Worm (Caenorhabditis elegans) whole organism, midembryonic: Measurements from ENCODE around the gene klp-7.
A peak's percentile ranks its signal among the peaks of the same experiment; 100 is the strongest.

Experiments used
- T22C8.4 ChIP-seq: fragments of 200-800 bp; sonication (Bioruptor generic); IDR thresholded peaks from 2 replicates; pipeline ENCODE4 v1.3.6; 2022; ENCODE audit warnings: missing genetic modification characterization, missing compliant biosample characterization
- flt-1 ChIP-seq: fragments of 200-800 bp; sonication (Bioruptor generic); IDR thresholded peaks from 2 replicates; pipeline ENCODE4 v1.3.6; 2022; ENCODE audit warnings: missing genetic modification characterization, missing compliant biosample characterization
- klf-2 ChIP-seq: fragments of 200-800 bp; sonication (Bioruptor generic); conservative IDR thresholded peaks from 2 replicates; pipeline ENCODE4 v1.3.6; 2022; ENCODE audit warnings: missing genetic modification reagents, missing genetic modification characterization, missing compliant biosample characterization
- med-1 ChIP-seq: sonication (generic microtip); optimal IDR thresholded peaks from 2 replicates; lab custom pipeline; 2017; ENCODE audit warnings: missing genetic modification characterization, mild to moderate bottlenecking, missing compliant biosample characterization, antibody characterized with exemption, missing genetic modification reagents; ENCODE audit not compliant: insufficient read depth
- ztf-23 ChIP-seq: fragments of 200-800 bp; sonication (Bioruptor generic); IDR thresholded peaks from 2 replicates; pipeline ENCODE4 v1.3.6; 2022; ENCODE audit warnings: missing genetic modification reagents, missing genetic modification characterization, missing compliant biosample characterization
- ztf-29 ChIP-seq: fragments of 200-800 bp; sonication (Bioruptor generic); IDR thresholded peaks from 2 replicates; pipeline ENCODE4 v1.3.6; 2022; ENCODE audit warnings: missing genetic modification reagents, missing genetic modification characterization, missing compliant biosample characterization

ce11 chrIII:10810837-10811814 lies 5.4 kb downstream of the klp-7 start:
- TF ChIP-seq ztf-23 (GFP tag; lab: Robert Waterston, UW) (peak; percentile 60; the same call in 1 of the 2 replicates), klf-2 (GFP tag; lab: Robert Waterston, UW) (no peak; the same call in none of the 2 replicates), med-1 (no peak), ztf-29 (GFP tag; lab: Robert Waterston, UW) (no peak), flt-1 (GFP tag; lab: Robert Waterston, UW) (peak; percentile 74), T22C8.4 (GFP tag; lab: Robert Waterston, UW) (peak; percentile 22; the same call in 1 of the 2 replicates)
